Worm (Caenorhabditis elegans) whole organism, L4 larva: ENCODE data around the gene F22F1.2.
"Not testable (repeated sequence)": the region's sequence is repeated elsewhere in the genome, so short reads cannot be mapped to it uniquely, and the experiment has no call there.

Experiments
- ZK546.5 ChIP-seq, 2 experiments: sonication (generic microtip); optimal IDR thresholded peaks; 2 replicates each; lab custom pipeline; 2017; ENCODE audit warnings: missing biosample characterization in 2 of 2, missing genetic modification characterization in 2 of 2
- lin-15B ChIP-seq: fragments of 150-350 bp; sonication (generic microtip); optimal IDR thresholded peaks from 3 replicates; lab custom pipeline; 2014; ENCODE audit warnings: missing biosample characterization, missing genetic modification characterization
- lsy-2 ChIP-seq, 2 experiments: fragments of 150-350 bp in 1 of 2; sonication (generic microtip) in 1 of 2; optimal IDR thresholded peaks; 2 replicates each; lab custom pipeline; 2014 to 2017; ENCODE audit warnings: missing biosample characterization in 2 of 2, missing genetic modification characterization in 2 of 2
- mdl-1 ChIP-seq, 2 experiments: fragments of 150-350 bp in 1 of 2; sonication (generic microtip) in 1 of 2; optimal IDR thresholded peaks; 2 replicates each; lab custom pipeline; 2014 to 2017; ENCODE audit warnings: missing biosample characterization in 2 of 2, missing genetic modification characterization in 2 of 2
- mdt-29 ChIP-seq: fragments of 200-800 bp; sonication (Bioruptor generic); IDR thresholded peaks from 2 replicates; pipeline ENCODE4 v1.3.6; 2022; ENCODE audit warnings: missing genetic modification reagents, missing genetic modification characterization, missing compliant biosample characterization
- nhr-11 ChIP-seq: fragments of 150-350 bp; optimal IDR thresholded peaks from 2 replicates; lab custom pipeline; 2014; ENCODE audit warnings: missing biosample characterization, missing genetic modification characterization
- nhr-237 ChIP-seq: sonication (generic microtip); optimal IDR thresholded peaks from 2 replicates; lab custom pipeline; 2017; ENCODE audit warnings: missing biosample characterization, missing genetic modification characterization
- nhr-42 ChIP-seq: fragments of 200-800 bp; sonication (Bioruptor generic); IDR thresholded peaks from 2 replicates; pipeline ENCODE4 v1.3.6; 2022; ENCODE audit warnings: missing genetic modification characterization, missing compliant biosample characterization
- nhr-77 ChIP-seq: fragments of 150-350 bp; optimal IDR thresholded peaks from 2 replicates; lab custom pipeline; 2014; ENCODE audit warnings: missing biosample characterization, missing genetic modification characterization
- zfp-2 ChIP-seq: sonication (generic microtip); optimal IDR thresholded peaks from 2 replicates; lab custom pipeline; 2016; ENCODE audit warnings: mild to moderate bottlenecking, missing genetic modification characterization, missing compliant biosample characterization

- not testable (repeated sequence) for TF ChIP-seq mdt-29; nhr-77; lin-15B; nhr-42 (GFP tag; lab: Robert Waterston, UW); zfp-2 (tag; lab: Kevin White, UChicago); ZK546.5 (tag; optimal IDR thresholded peaks at IDR 0.05; lab: Kevin White, UChicago); nhr-237 (tag; lab: Kevin White, UChicago); nhr-11; mdl-1 (tag; optimal IDR thresholded peaks at IDR 0.05; lab: Kevin White, UChicago)
- TF ChIP-seq lsy-2 (tag; optimal IDR thresholded peaks at IDR 0.05; lab: Kevin White, UChicago), result peak in 1 of 2 experiments; percentile 11
Measured at ce11 chrX:8154374-8154836, 3.9 kb upstream of the F22F1.2 start.
